Fruit fly (Drosophila melanogaster) Kc167 (cell line): ENCODE results near the gene CG11983.

Experiments
- Myc ChIP-seq: fragments of >200 bp; optimal IDR thresholded peaks from 2 replicates; lab custom pipeline; 2017; ENCODE audit warnings: missing external identifiers
- Sin3A ChIP-seq: fragments of >200 bp; optimal IDR thresholded peaks from 2 replicates; lab custom pipeline; 2018; ENCODE audit warnings: missing external identifiers
- h ChIP-seq: fragments of >200 bp; optimal IDR thresholded peaks from 3 replicates; lab custom pipeline; 2018; ENCODE audit warnings: missing external identifiers
- insv ChIP-seq: fragments of >200 bp; optimal IDR thresholded peaks from 3 replicates; lab custom pipeline; 2018; ENCODE audit warnings: missing external identifiers
- psq ChIP-seq: fragments of >200 bp; optimal IDR thresholded peaks from 2 replicates; lab custom pipeline; 2017; ENCODE audit warnings: missing external identifiers

- TF ChIP-seq h (lab: Kevin White, UChicago) (no peak), Sin3A (no peak), insv (lab: Kevin White, UChicago) (no peak), Myc (lab: Kevin White, UChicago) (no peak), psq (lab: Kevin White, UChicago) (no peak)
Observed at dm6 chr3R:9030750-9031128, 22.6 kb downstream of the CG11983 start.
